Fruit fly (Drosophila melanogaster): ENCODE data around the gene Myo61F.
A peak's percentile ranks its signal among the peaks of the same experiment; 100 is the strongest.

The Myo61F gene

DNA sequence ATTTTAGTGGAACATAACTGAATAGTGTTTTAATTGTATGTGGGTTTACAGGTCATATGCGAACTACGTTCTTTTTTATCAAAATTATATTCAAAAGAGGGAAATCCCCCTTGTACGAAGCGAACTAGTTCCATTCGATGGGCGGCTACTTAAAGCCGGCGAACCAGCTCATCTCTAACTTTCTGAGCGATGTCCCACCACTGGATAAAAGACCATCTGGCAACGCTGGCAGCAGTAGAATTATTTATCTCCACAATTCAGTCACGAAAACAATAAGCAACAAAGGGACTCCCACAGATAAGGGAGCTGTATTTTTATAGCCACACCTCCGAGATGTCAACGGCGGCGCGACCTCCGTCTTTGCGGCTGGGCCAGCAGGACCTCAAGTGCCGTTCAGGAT is 22.6 kb upstream of the Myo61F start, which contains the start of gene Rabex-5 (continued):
- TF ChIP-seq unc-4 (GFP tag; IDR thresholded peaks at IDR 0.05; ENCODE audit: partially characterized antibody) (peak; percentile 85), nmo (GFP tag; optimal IDR thresholded peaks at IDR 0.05) (peak; percentile 58), vvl (GFP tag; IDR thresholded peaks at IDR 0.05) (peak; percentile 65; the same call in 1 of the 2 replicates), Hmx (GFP tag; optimal IDR thresholded peaks at IDR 0.05) (no peak), so (GFP tag; IDR thresholded peaks at IDR 0.05) (no peak), nom (GFP tag; optimal IDR thresholded peaks at IDR 0.05) (peak; percentile 9), emc (GFP tag; optimal IDR thresholded peaks at IDR 0.05) (no peak), CG3065 (GFP tag; optimal IDR thresholded peaks at IDR 0.05) (peak; percentile 11), CG4328 (GFP tag; optimal IDR thresholded peaks at IDR 0.05) (no peak), tx (GFP tag; optimal IDR thresholded peaks at IDR 0.05) (peak; percentile 21), CG8089 (GFP tag; optimal IDR thresholded peaks at IDR 0.05) (no peak), CG13894 (tag; optimal IDR thresholded peaks at IDR 0.05) (peak; percentile 46), gsb-n (tag; optimal IDR thresholded peaks at IDR 0.05) (no peak), CG15696 (tag; optimal IDR thresholded peaks at IDR 0.05) (no peak), CG2712 (tag; optimal IDR thresholded peaks at IDR 0.05) (peak; percentile 39), maf-S (GFP tag; optimal IDR thresholded peaks at IDR 0.05) (no peak), CG10979 (tag; optimal IDR thresholded peaks at IDR 0.05) (peak; percentile 9), E2f2 (GFP tag; IDR thresholded peaks at IDR 0.05) (peak; percentile 74), CG34422 (GFP tag; IDR thresholded peaks at IDR 0.05) (no peak; the same call in 2 of the 3 replicates), Dek (tag; optimal IDR thresholded peaks at IDR 0.05) (peak; percentile 10), Dad (GFP tag; optimal IDR thresholded peaks at IDR 0.05) (no peak), Drgx (GFP tag; IDR thresholded peaks at IDR 0.05) (no peak), Trl (optimal IDR thresholded peaks at IDR 0.05) (no peak), Trl (GFP tag; optimal IDR thresholded peaks at IDR 0.05) (peak; percentile 15), mam (GFP tag; optimal IDR thresholded peaks at IDR 0.05) (peak; percentile 54), D (optimal IDR thresholded peaks at IDR 0.05) (no peak), D (GFP tag; optimal IDR thresholded peaks at IDR 0.05) (no peak), tio (GFP tag; optimal IDR thresholded peaks at IDR 0.05) (no peak), gcm (GFP tag; optimal IDR thresholded peaks at IDR 0.05) (no peak), dm (GFP tag; optimal IDR thresholded peaks at IDR 0.05) (no peak), CG32767 (GFP tag; IDR thresholded peaks at IDR 0.05) (no peak), CG10543 (GFP tag; optimal IDR thresholded peaks at IDR 0.05) (no peak), Doc2 (GFP tag; IDR thresholded peaks at IDR 0.05) (no peak), sens (GFP tag) (peak; percentile 73), chm (GFP tag; IDR thresholded peaks at IDR 0.05) (no peak; the same call in 1 of the 2 replicates), hbn (GFP tag; IDR thresholded peaks at IDR 0.05; ENCODE audit: partially characterized antibody) (peak; percentile 78), CG7372 (GFP tag; IDR thresholded peaks at IDR 0.05) (0 out of 2 replicates have a peak, but pooled peaks have one; percentile 13), abd-A (tag; optimal IDR thresholded peaks at IDR 0.05) (no peak), CG9876 (GFP tag; optimal IDR thresholded peaks at IDR 0.05) (peak; percentile 17), Abd-B (GFP tag; optimal IDR thresholded peaks at IDR 0.05) (peak; percentile 2), CG2120 (GFP tag; optimal IDR thresholded peaks at IDR 0.05) (peak; percentile 77), sisA (GFP tag; IDR thresholded peaks at IDR 0.05) (0 out of 2 replicates have a peak, but pooled peaks have one; percentile 13), CG31388 (GFP tag; optimal IDR thresholded peaks at IDR 0.05) (no peak), nerfin-1 (tag; optimal IDR thresholded peaks at IDR 0.05) (peak; percentile 52), gem (tag; optimal IDR thresholded peaks at IDR 0.05) (no peak), CG7963 (GFP tag; IDR thresholded peaks at IDR 0.05; ENCODE audit: partially characterized antibody) (peak; percentile 62; the same call in 2 of the 3 replicates), CG2199 (GFP tag; IDR thresholded peaks at IDR 0.05) (no peak), CoRest (tag; optimal IDR thresholded peaks at IDR 0.05) (peak; percentile 94), CG8478 (optimal IDR thresholded peaks at IDR 0.05) (no peak), ci (GFP tag; IDR thresholded peaks at IDR 0.05) (peak; percentile 51; the same call in 1 of the 3 replicates), CG2116 (GFP tag; optimal IDR thresholded peaks at IDR 0.05) (peak; percentile 50), Jarid2 (GFP tag; optimal IDR thresholded peaks at IDR 0.05) (no peak)

Measured in whole organism, embryonic.